Fruit fly (Drosophila melanogaster): ENCODE data around the gene Elp1.

Gene Elp1

DNA sequence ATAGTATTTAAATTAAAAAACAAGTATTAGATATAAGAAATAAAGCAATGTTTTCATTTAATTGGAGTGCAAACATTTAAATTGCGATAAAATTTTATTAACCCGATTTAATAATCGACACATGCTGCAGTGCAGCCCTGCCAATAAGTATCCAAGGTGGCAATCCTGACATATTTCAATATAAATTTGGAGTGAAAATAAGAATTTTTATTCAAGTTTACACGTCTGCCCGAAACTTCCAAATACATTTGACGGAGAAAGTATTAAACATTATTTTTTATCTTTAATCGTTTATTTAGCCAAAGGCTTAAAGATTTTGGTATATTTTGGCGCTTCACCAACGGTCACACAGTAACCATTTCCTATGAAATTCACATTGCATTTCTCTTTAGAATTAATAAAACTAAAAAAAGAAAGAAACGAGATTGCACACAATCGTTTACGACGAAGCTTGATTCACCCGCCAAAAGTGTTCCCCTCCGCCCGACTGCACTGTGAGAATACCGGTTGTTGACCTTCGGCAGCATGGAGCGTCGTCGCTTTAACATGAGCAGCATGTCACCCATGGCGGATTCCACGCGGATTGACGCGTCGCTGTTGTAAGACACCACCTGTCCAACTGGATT, 22.2 kb upstream of the Elp1 start, which contains the start of gene CG14712 (continued):
- TF ChIP-seq Mad (GFP tag; optimal IDR thresholded peaks at IDR 0.05) (peak; percentile 35), CG6654 (GFP tag; optimal IDR thresholded peaks at IDR 0.05) (no peak), dan (GFP tag; IDR thresholded peaks at IDR 0.05) (no peak), Atf6 (GFP tag; IDR thresholded peaks at IDR 0.05) (no peak), MESR4 (GFP tag; optimal IDR thresholded peaks at IDR 0.05) (peak; percentile 69), cas (GFP tag; IDR thresholded peaks at IDR 0.05) (no peak), CG7372 (GFP tag; IDR thresholded peaks at IDR 0.05) (no peak), CG4820 (GFP tag; optimal IDR thresholded peaks at IDR 0.05) (no peak), hkb (optimal IDR thresholded peaks at IDR 0.05) (no peak), hkb (GFP tag; IDR thresholded peaks at IDR 0.05) (peak; percentile 46), HmgZ (tag; optimal IDR thresholded peaks at IDR 0.05) (peak; percentile 55), Ada2b (GFP tag; IDR thresholded peaks at IDR 0.05) (no peak), abd-A (tag; optimal IDR thresholded peaks at IDR 0.05) (no peak), Taf1 (GFP tag; IDR thresholded peaks at IDR 0.05) (no peak), Hey (tag; optimal IDR thresholded peaks at IDR 0.05) (no peak), mirr (GFP tag; optimal IDR thresholded peaks at IDR 0.05) (no peak), CG34422 (GFP tag; IDR thresholded peaks at IDR 0.05) (peak; percentile 16; the same call in 1 of the 3 replicates), dpn (GFP tag; optimal IDR thresholded peaks at IDR 0.05) (no peak), CG32767 (GFP tag; IDR thresholded peaks at IDR 0.05) (no peak), twi (tag; optimal IDR thresholded peaks at IDR 0.05) (no peak), Bgb (GFP tag; IDR thresholded peaks at IDR 0.05; ENCODE audit: partially characterized antibody) (peak; percentile 59; the same call in 1 of the 2 replicates), CG1647 (GFP tag; optimal IDR thresholded peaks at IDR 0.05) (no peak), CG11456 (GFP tag; IDR thresholded peaks at IDR 0.05) (no peak), danr (GFP tag; IDR thresholded peaks at IDR 0.05) (no peak), zfh2 (GFP tag; optimal IDR thresholded peaks at IDR 0.05) (no peak), ATbp (GFP tag; optimal IDR thresholded peaks at IDR 0.05) (no peak), NK7.1 (GFP tag; optimal IDR thresholded peaks at IDR 0.05) (no peak), maf-S (GFP tag; optimal IDR thresholded peaks at IDR 0.05) (no peak), CG16815 (GFP tag; optimal IDR thresholded peaks at IDR 0.05) (no peak), slp2 (GFP tag; optimal IDR thresholded peaks at IDR 0.05) (no peak), CG10565 (GFP tag; optimal IDR thresholded peaks at IDR 0.05) (no peak), CG43689 (GFP tag; IDR thresholded peaks at IDR 0.05) (no peak), CG14710 (tag; optimal IDR thresholded peaks at IDR 0.05) (peak; percentile 96), CG4854 (GFP tag; optimal IDR thresholded peaks at IDR 0.05) (no peak), CG7271 (tag; optimal IDR thresholded peaks at IDR 0.05) (no peak), Sox100B (GFP tag; optimal IDR thresholded peaks at IDR 0.05) (no peak), CG13123 (GFP tag; optimal IDR thresholded peaks at IDR 0.05) (no peak), en (GFP tag; optimal IDR thresholded peaks at IDR 0.05) (no peak), CG10274 (GFP tag; optimal IDR thresholded peaks at IDR 0.05) (no peak), B-H2 (GFP tag; optimal IDR thresholded peaks at IDR 0.05) (peak; percentile 48), CG6765 (GFP tag; optimal IDR thresholded peaks at IDR 0.05) (no peak), CG8478 (optimal IDR thresholded peaks at IDR 0.05) (no peak), CG17829 (tag; optimal IDR thresholded peaks at IDR 0.05) (peak; percentile 60), Usf (GFP tag; optimal IDR thresholded peaks at IDR 0.05) (no peak), Atf-2 (GFP tag; optimal IDR thresholded peaks at IDR 0.05) (no peak), ato (GFP tag; IDR thresholded peaks at IDR 0.05; ENCODE audit: partially characterized antibody) (no peak), stc (GFP tag; IDR thresholded peaks at IDR 0.05) (no peak), Hand (GFP tag; optimal IDR thresholded peaks at IDR 0.05) (no peak), CG33213 (GFP tag; optimal IDR thresholded peaks at IDR 0.05) (peak; percentile 13), MBD-R2 (GFP tag; IDR thresholded peaks at IDR 0.05) (peak; percentile 68), CG5245 (GFP tag; optimal IDR thresholded peaks at IDR 0.05) (no peak), CG16863 (GFP tag; optimal IDR thresholded peaks at IDR 0.05) (no peak)
